Worm (Caenorhabditis elegans): Measurements from ENCODE around the gene chk-1.

DNA sequence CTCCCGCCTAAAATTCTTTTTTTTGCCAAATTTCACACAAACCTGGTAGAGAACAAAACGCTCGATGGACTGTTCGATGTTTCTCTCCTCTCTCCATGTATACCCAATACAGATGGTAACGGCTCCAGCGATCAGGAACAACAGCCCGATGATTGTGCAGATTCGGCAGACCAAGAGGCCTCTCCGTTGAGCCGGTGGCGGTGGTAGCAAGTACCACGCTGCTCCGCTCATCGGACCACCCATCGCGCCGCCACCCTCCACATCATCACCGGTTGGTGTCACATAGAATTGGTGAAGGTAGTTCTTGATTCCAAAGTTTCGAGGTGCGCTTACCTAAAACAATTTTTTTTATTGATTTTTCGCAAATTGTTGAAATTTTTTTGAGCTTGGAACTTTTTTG lies 44.5 kb downstream of the chk-1 start:
- TF ChIP-seq ceh-31 (tag; optimal IDR thresholded peaks at IDR 0.05) (no peak), unc-86 (tag; optimal IDR thresholded peaks at IDR 0.05) (no peak), pha-4 (tag; optimal IDR thresholded peaks at IDR 0.05) (no peak), unc-42 (tag; optimal IDR thresholded peaks at IDR 0.05) (no peak), hlh-13 (GFP tag; optimal IDR thresholded peaks at IDR 0.05) (no peak), T23F11.4 (GFP tag; optimal IDR thresholded peaks at IDR 0.05) (no peak), pax-1 (tag; optimal IDR thresholded peaks at IDR 0.05) (no peak), ama-1 (optimal IDR thresholded peaks at IDR 0.05) (no peak), ets-4 (tag; optimal IDR thresholded peaks at IDR 0.05) (no peak), ttx-3 (tag; optimal IDR thresholded peaks at IDR 0.05) (no peak)
